Fruit fly (Drosophila melanogaster) whole organism, embryonic: Measurements from ENCODE around the gene Rtnl1.

Experiments
- Bdp1 ChIP-seq: fragments of 200-800 bp; sonication (Bioruptor generic); optimal IDR thresholded peaks from 3 replicates; lab custom pipeline; 2016; ENCODE audit warnings: missing biosample characterization, missing genetic modification characterization
- CG10147 ChIP-seq: fragments of 200-800 bp; sonication (Bioruptor generic); optimal IDR thresholded peaks from 2 replicates; lab custom pipeline; 2019; ENCODE audit warnings: missing biosample characterization, mild to moderate bottlenecking, missing genetic modification characterization, moderate library complexity
- CG1024 ChIP-seq: fragments of 200-800 bp; sonication (Bioruptor generic); IDR thresholded peaks from 2 replicates; pipeline ENCODE4 v1.3.6; 2022; ENCODE audit warnings: missing biosample characterization, missing genetic modification characterization
- CG10321 ChIP-seq: fragments of 200-800 bp; sonication (Bioruptor generic); IDR thresholded peaks from 2 replicates; pipeline ENCODE4 v1.3.6; 2022; ENCODE audit warnings: missing biosample characterization, missing genetic modification characterization
- CG11398 ChIP-seq: fragments of 200-800 bp; sonication (Bioruptor generic); optimal IDR thresholded peaks from 2 replicates; lab custom pipeline; 2016; ENCODE audit warnings: missing biosample characterization, missing genetic modification characterization
- CG12299 ChIP-seq: fragments of 200-800 bp; sonication (Bioruptor generic); optimal IDR thresholded peaks from 2 replicates; lab custom pipeline; 2018; ENCODE audit warnings: missing biosample characterization, mild to moderate bottlenecking, missing genetic modification characterization
- CG12391 ChIP-seq: fragments of 200-800 bp; sonication (Bioruptor generic); optimal IDR thresholded peaks from 3 replicates; lab custom pipeline; 2018; ENCODE audit warnings: missing biosample characterization, mild to moderate bottlenecking, missing genetic modification characterization, moderate library complexity
- CG14710 ChIP-seq: fragments of 200-800 bp; sonication (Bioruptor generic); optimal IDR thresholded peaks from 3 replicates; lab custom pipeline; 2019; ENCODE audit warnings: missing biosample characterization, mild to moderate bottlenecking, missing genetic modification characterization, moderate library complexity
- CG15601 ChIP-seq: fragments of 200-800 bp; sonication (Bioruptor generic); optimal IDR thresholded peaks from 3 replicates; lab custom pipeline; 2019; ENCODE audit warnings: missing biosample characterization, mild to moderate bottlenecking, missing genetic modification characterization, moderate library complexity
- CG18764 ChIP-seq: fragments of 200-800 bp; sonication (Bioruptor generic); optimal IDR thresholded peaks from 3 replicates; lab custom pipeline; 2016; ENCODE audit warnings: missing biosample characterization, missing genetic modification characterization
- CG2116 ChIP-seq: fragments of 200-800 bp; sonication (Bioruptor generic); optimal IDR thresholded peaks from 3 replicates; lab custom pipeline; 2018; ENCODE audit warnings: missing biosample characterization, mild to moderate bottlenecking, missing genetic modification characterization
- CG32772 ChIP-seq: fragments of 200-800 bp; sonication (Bioruptor generic); IDR thresholded peaks from 2 replicates; pipeline ENCODE4 v1.3.6; 2022; ENCODE audit warnings: missing biosample characterization, missing genetic modification characterization
- CG34224 ChIP-seq: fragments of 200-800 bp; sonication (Bioruptor generic); IDR thresholded peaks from 3 replicates; pipeline ENCODE4 v1.3.6; 2022; ENCODE audit warnings: missing biosample characterization, missing genetic modification characterization; ENCODE audit not compliant: partially characterized antibody
- CG34376 ChIP-seq: fragments of 200-800 bp; sonication (Bioruptor generic); optimal IDR thresholded peaks from 2 replicates; lab custom pipeline; 2018; ENCODE audit warnings: missing biosample characterization, mild to moderate bottlenecking, missing genetic modification characterization
- CG4820 ChIP-seq: fragments of 200-800 bp; sonication (Bioruptor generic); optimal IDR thresholded peaks from 3 replicates; lab custom pipeline; 2016; ENCODE audit warnings: missing biosample characterization, missing genetic modification characterization
- CG6813 ChIP-seq: fragments of 200-800 bp; sonication (Bioruptor generic); optimal IDR thresholded peaks from 2 replicates; lab custom pipeline; 2017; ENCODE audit warnings: missing biosample characterization, missing genetic modification characterization, mild to moderate bottlenecking, moderate library complexity, missing genetic modification reagents
- CG7357 ChIP-seq: fragments of 200-800 bp; sonication (Bioruptor generic); IDR thresholded peaks from 3 replicates; pipeline ENCODE4 v1.3.6; 2022; ENCODE audit warnings: missing biosample characterization, missing genetic modification characterization
- CG9817 ChIP-seq: fragments of 200-800 bp; sonication (Bioruptor generic); optimal IDR thresholded peaks from 2 replicates; lab custom pipeline; 2018; ENCODE audit warnings: missing biosample characterization, mild to moderate bottlenecking, missing genetic modification characterization, moderate library complexity
- CHES-1-like ChIP-seq: fragments of 200-800 bp; sonication (Bioruptor generic); optimal IDR thresholded peaks from 2 replicates; lab custom pipeline; 2016; ENCODE audit warnings: missing biosample characterization, missing genetic modification characterization
- CTCF ChIP-seq: fragments of 200-800 bp; sonication (Bioruptor generic); optimal IDR thresholded peaks from 2 replicates; lab custom pipeline; 2017; ENCODE audit warnings: missing biosample characterization, mild to moderate bottlenecking, missing genetic modification characterization, moderate library complexity
- Chrac-16 ChIP-seq: fragments of 200-800 bp; sonication (Bioruptor generic); optimal IDR thresholded peaks from 3 replicates; lab custom pipeline; 2016; ENCODE audit warnings: missing biosample characterization, missing genetic modification characterization
- CkIIα-i1 ChIP-seq: fragments of 200-800 bp; sonication (Bioruptor generic); IDR thresholded peaks from 2 replicates; pipeline ENCODE4 v1.3.6; 2022; ENCODE audit warnings: missing biosample characterization, missing genetic modification characterization
- CoRest ChIP-seq: fragments of 200-800 bp; sonication (Bioruptor generic); optimal IDR thresholded peaks from 3 replicates; lab custom pipeline; 2018; ENCODE audit warnings: missing biosample characterization, mild to moderate bottlenecking, missing genetic modification characterization, moderate library complexity
- Deaf1 ChIP-seq: fragments of 200-800 bp; optimal IDR thresholded peaks from 3 replicates; lab custom pipeline; 2019; ENCODE audit warnings: missing biosample characterization, mild to moderate bottlenecking, missing genetic modification characterization, moderate library complexity
- Ets97D ChIP-seq: fragments of 200-800 bp; sonication (Bioruptor generic); optimal IDR thresholded peaks from 3 replicates; lab custom pipeline; 2016; ENCODE audit warnings: missing biosample characterization, missing genetic modification characterization
- HLHmδ ChIP-seq: fragments of 200-800 bp; sonication (Bioruptor generic); optimal IDR thresholded peaks from 2 replicates; lab custom pipeline; 2018; ENCODE audit warnings: missing biosample characterization, mild to moderate bottlenecking, missing genetic modification characterization, moderate library complexity
- Hr3 ChIP-seq: fragments of 200-800 bp; sonication (Bioruptor generic); optimal IDR thresholded peaks from 3 replicates; lab custom pipeline; 2016; ENCODE audit warnings: missing biosample characterization, missing genetic modification characterization
- Meics ChIP-seq: fragments of 200-800 bp; sonication (Bioruptor generic); optimal IDR thresholded peaks from 2 replicates; lab custom pipeline; 2017; ENCODE audit warnings: missing biosample characterization, mild to moderate bottlenecking, missing genetic modification characterization
- Scr ChIP-seq: fragments of 200-800 bp; sonication (Bioruptor generic); IDR thresholded peaks from 2 replicates; pipeline ENCODE4 v1.3.6; 2022; ENCODE audit warnings: missing biosample characterization, missing genetic modification characterization; ENCODE audit not compliant: partially characterized antibody
- Stat92E ChIP-seq, 3 experiments: fragments of >200 bp in 2 of 3; fragments of 200-800 bp in 1 of 3; sonication (Bioruptor generic) in 1 of 3; optimal IDR thresholded peaks; 2 replicates each; lab custom pipeline; 2017 to 2019; ENCODE audit warnings: missing biosample characterization in 3 of 3, missing genetic modification characterization in 3 of 3, mild to moderate bottlenecking in 1 of 3, moderate library complexity in 1 of 3
- Vsx1 ChIP-seq: fragments of 200-800 bp; sonication (Bioruptor generic); optimal IDR thresholded peaks from 2 replicates; lab custom pipeline; 2017; ENCODE audit warnings: missing biosample characterization, mild to moderate bottlenecking, missing genetic modification characterization, missing genetic modification reagents
- ara ChIP-seq: fragments of 200-800 bp; sonication (Bioruptor generic); IDR thresholded peaks from 2 replicates; pipeline ENCODE4 v1.3.6; 2022; ENCODE audit warnings: missing biosample characterization, missing genetic modification characterization
- bcd ChIP-seq: fragments of 200-800 bp; sonication (Bioruptor generic); optimal IDR thresholded peaks from 2 replicates; lab custom pipeline; 2017; ENCODE audit warnings: missing biosample characterization, mild to moderate bottlenecking, missing genetic modification characterization
- crp ChIP-seq, 2 experiments: fragments of 200-800 bp; sonication (Bioruptor generic); optimal IDR thresholded peaks; 2 replicates in 1 of 2; 3 replicates in 1 of 2; lab custom pipeline; 2017; ENCODE audit warnings: missing biosample characterization in 2 of 2, missing genetic modification characterization in 2 of 2, mild to moderate bottlenecking in 1 of 2, moderate library complexity in 1 of 2
- knrl ChIP-seq: fragments of 200-800 bp; sonication (Bioruptor generic); IDR thresholded peaks from 3 replicates; pipeline ENCODE4 v1.3.6; 2022; ENCODE audit warnings: missing biosample characterization, missing genetic modification characterization; ENCODE audit not compliant: partially characterized antibody
- lbe ChIP-seq: fragments of 200-800 bp; sonication (Bioruptor generic); optimal IDR thresholded peaks from 2 replicates; lab custom pipeline; 2016; ENCODE audit warnings: missing biosample characterization, mild to moderate bottlenecking, missing genetic modification characterization
- lola ChIP-seq, 3 experiments: fragments of >200 bp in 2 of 3; fragments of 200-800 bp in 1 of 3; sonication (Bioruptor generic) in 1 of 3; optimal IDR thresholded peaks; 2 replicates each; lab custom pipeline; 2017 to 2019; ENCODE audit warnings: missing biosample characterization in 3 of 3, missing genetic modification characterization in 3 of 3, mild to moderate bottlenecking in 1 of 3, moderate library complexity in 1 of 3
- maf-S ChIP-seq: fragments of 200-800 bp; sonication (Bioruptor generic); optimal IDR thresholded peaks from 2 replicates; lab custom pipeline; 2016; ENCODE audit warnings: missing biosample characterization, missing genetic modification characterization
- nmo ChIP-seq: fragments of 200-800 bp; sonication (Bioruptor generic); optimal IDR thresholded peaks from 2 replicates; lab custom pipeline; 2018; ENCODE audit warnings: missing biosample characterization, mild to moderate bottlenecking, missing genetic modification characterization, moderate library complexity
- onecut ChIP-seq: fragments of 200-800 bp; sonication (Bioruptor generic); IDR thresholded peaks from 2 replicates; pipeline ENCODE4 v1.3.6; 2022; ENCODE audit warnings: missing biosample characterization, missing genetic modification characterization
- pan ChIP-seq, 4 experiments: fragments of >200 bp in 3 of 4; fragments of 200-800 bp in 1 of 4; sonication (Bioruptor generic) in 1 of 4; optimal IDR thresholded peaks in 3 of 4; IDR thresholded peaks in 1 of 4; 2 replicates each; pipeline versions ENCODE4 v1.3.6 to Lab custom; 2017 to 2022; ENCODE audit warnings: missing biosample characterization in 2 of 4, missing genetic modification characterization in 2 of 4, mixed read lengths in 1 of 4
- prd ChIP-seq, 3 experiments: fragments of >200 bp in 2 of 3; fragments of 200-800 bp in 1 of 3; sonication (Bioruptor generic) in 1 of 3; optimal IDR thresholded peaks in 2 of 3; IDR thresholded peaks in 1 of 3; 2 replicates in 2 of 3; 3 replicates in 1 of 3; pipeline versions ENCODE4 v1.3.6 to Lab custom; 2017 to 2022; ENCODE audit warnings: missing biosample characterization in 1 of 3, missing genetic modification characterization in 1 of 3
- sima ChIP-seq: fragments of 200-800 bp; sonication (Bioruptor generic); optimal IDR thresholded peaks from 2 replicates; lab custom pipeline; 2016; ENCODE audit warnings: missing biosample characterization, missing genetic modification characterization
- stwl ChIP-seq: fragments of 200-800 bp; sonication (Bioruptor generic); optimal IDR thresholded peaks from 3 replicates; lab custom pipeline; 2018; ENCODE audit warnings: missing biosample characterization, mild to moderate bottlenecking, missing genetic modification characterization, moderate library complexity
- tgo ChIP-seq: fragments of 200-800 bp; sonication (Bioruptor generic); IDR thresholded peaks from 3 replicates; pipeline ENCODE4 v1.3.6; 2022; ENCODE audit warnings: missing biosample characterization, missing genetic modification characterization
- tna ChIP-seq: fragments of 200-800 bp; sonication (Bioruptor generic); IDR thresholded peaks from 2 replicates; pipeline ENCODE4 v1.3.6; 2022; ENCODE audit warnings: missing biosample characterization, missing genetic modification characterization; ENCODE audit not compliant: partially characterized antibody
- wor ChIP-seq: fragments of 200-800 bp; sonication (Bioruptor generic); IDR thresholded peaks from 2 replicates; pipeline ENCODE4 v1.3.6; 2022; ENCODE audit warnings: missing biosample characterization, missing genetic modification characterization
- zfh1 ChIP-seq: fragments of 200-800 bp; sonication (Bioruptor generic); IDR thresholded peaks from 3 replicates; pipeline ENCODE4 v1.3.6; 2022; ENCODE audit warnings: missing biosample characterization, missing genetic modification characterization

Rtnl1 gene

dm6 chr2L:5043043-5043442 is 33.5 kb upstream of the Rtnl1 start, which contains the start of the genes CG33995, CG44000 and CG44001 (continued):
- TF ChIP-seq Chrac-16 (GFP tag; lab: Kevin White, UChicago) (peak; percentile 34), lbe (GFP tag; lab: Kevin White, UChicago) (peak; percentile 10), onecut (GFP tag; lab: Robert Waterston, UW) (peak; percentile 98), CG14710 (tag; lab: Kevin White, UChicago) (peak; percentile 86), CG6813 (GFP tag; lab: Kevin White, UChicago) (no peak), Stat92E (GFP tag; optimal IDR thresholded peaks at IDR 0.05; lab: Kevin White, UChicago) (peak in 1 of 3 experiments; percentile 60), CG12299 (tag; lab: Kevin White, UChicago) (peak; percentile 4), Vsx1 (no peak), CG15601 (peak; percentile 50), CG11398 (GFP tag; lab: Kevin White, UChicago) (no peak), CkIIα-i1 (GFP tag; lab: Robert Waterston, UW) (no peak), tgo (GFP tag; lab: Robert Waterston, UW) (peak; percentile 28; the same call in 2 of the 3 replicates), CoRest (tag; lab: Kevin White, UChicago) (peak; percentile 51), Hr3 (GFP tag; lab: Kevin White, UChicago) (peak; percentile 46), maf-S (GFP tag; lab: Kevin White, UChicago) (peak; percentile 14), zfh1 (GFP tag; lab: Robert Waterston, UW) (peak; percentile 57; the same call in 2 of the 3 replicates), CG32772 (GFP tag; lab: Robert Waterston, UW) (0 out of 2 replicates have a peak, but pooled peaks have one; percentile 13), CG7357 (no peak), CHES-1-like (GFP tag; lab: Kevin White, UChicago) (peak; percentile 56), CG2116 (peak; percentile 91)

- TF ChIP-seq HLHmδ (GFP tag; lab: Kevin White, UChicago) (no peak), crp (GFP tag; optimal IDR thresholded peaks at IDR 0.05; lab: Kevin White, UChicago) (no peak), bcd (GFP tag; lab: Kevin White, UChicago) (no peak), Ets97D (GFP tag; lab: Kevin White, UChicago) (no peak), CG4820 (no peak), CG34224 (no peak), Deaf1 (tag; lab: Kevin White, UChicago) (no peak), Meics (GFP tag; lab: Kevin White, UChicago) (no peak), Bdp1 (GFP tag; lab: Kevin White, UChicago) (no peak), wor (GFP tag; lab: Robert Waterston, UW) (no peak), ara (GFP tag; lab: Robert Waterston, UW) (no peak), CG9817 (no peak), nmo (peak; percentile 27), stwl (no peak), CG18764 (GFP tag; lab: Kevin White, UChicago) (peak; percentile 25), CG34376 (GFP tag; lab: Kevin White, UChicago) (no peak), knrl (GFP tag; lab: Robert Waterston, UW) (no peak), Scr (no peak), CG10147 (GFP tag; lab: Kevin White, UChicago) (no peak), Stat92E (GFP tag; optimal IDR thresholded peaks at IDR 0.05; lab: Kevin White, UChicago) (no peak), prd (optimal IDR thresholded peaks at IDR 0.05; lab: Kevin White, UChicago) (no peak), prd (GFP tag; IDR thresholded peaks at IDR 0.05; lab: Robert Waterston, UW) (peak; percentile 47; the same call in 2 of the 3 replicates), zfh1 (GFP tag; lab: Robert Waterston, UW) (no peak), CG10321 (GFP tag; lab: Robert Waterston, UW) (no peak), lola (GFP tag; optimal IDR thresholded peaks at IDR 0.05; lab: Kevin White, UChicago) (peak in 1 of 3 experiments; percentile 57), CG1024 (GFP tag; lab: Robert Waterston, UW) (no peak), sima (GFP tag; lab: Kevin White, UChicago) (no peak), pan (optimal IDR thresholded peaks at IDR 0.05; lab: Kevin White, UChicago) (no peak), pan (GFP tag; optimal IDR thresholded peaks at IDR 0.05 in 1 of 2, IDR thresholded peaks at IDR 0.05 in 1 of 2) (no peak), tna (GFP tag; lab: Robert Waterston, UW) (no peak), CTCF (GFP tag; lab: Kevin White, UChicago) (no peak), CG12391 (tag; lab: Kevin White, UChicago) (peak; percentile 42)
Measured at dm6 chr2L:5042076-5042475, 32.6 kb upstream of the Rtnl1 start.
